Worm (Caenorhabditis elegans) whole organism, L1 larva: ENCODE results near the gene asp-13.
A peak's percentile ranks its signal among the peaks of the same experiment; 100 is the strongest.

ENCODE experiments used
- C04F5.9 ChIP-seq: sonication (generic microtip); optimal IDR thresholded peaks from 2 replicates; lab custom pipeline; 2016; ENCODE audit warnings: missing genetic modification characterization, missing compliant biosample characterization
- aly-2 ChIP-seq: fragments of 150-350 bp; optimal IDR thresholded peaks from 2 replicates; lab custom pipeline; 2014; ENCODE audit warnings: missing biosample characterization, missing genetic modification characterization
- blmp-1 ChIP-seq: fragments of 150-350 bp; optimal IDR thresholded peaks from 2 replicates; lab custom pipeline; 2014; ENCODE audit warnings: missing biosample characterization, missing genetic modification characterization
- ceh-82 ChIP-seq, 3 experiments: fragments of 150-350 bp in 1 of 3; sonication (generic microtip) in 2 of 3; optimal IDR thresholded peaks; 2 replicates each; lab custom pipeline; 2014 to 2017; ENCODE audit warnings: missing biosample characterization in 3 of 3, missing genetic modification characterization in 3 of 3
- ceh-90 ChIP-seq: sonication (generic microtip); optimal IDR thresholded peaks from 2 replicates; lab custom pipeline; 2016; ENCODE audit warnings: missing genetic modification characterization, missing compliant biosample characterization
- ces-1 ChIP-seq: fragments of 150-350 bp; optimal IDR thresholded peaks from 2 replicates; lab custom pipeline; 2014; ENCODE audit warnings: missing biosample characterization, missing genetic modification reagents, missing genetic modification characterization
- dpl-1 ChIP-seq, 3 experiments: fragments of 150-350 bp in 2 of 3; sonication (generic microtip) in 1 of 3; optimal IDR thresholded peaks; 2 replicates each; lab custom pipeline; 2014 to 2017; ENCODE audit warnings: missing biosample characterization in 3 of 3, missing genetic modification characterization in 3 of 3, missing genetic modification reagents in 3 of 3
- dsc-1 ChIP-seq: sonication (generic microtip); optimal IDR thresholded peaks from 2 replicates; lab custom pipeline; 2016; ENCODE audit warnings: mild to moderate bottlenecking, missing genetic modification characterization, missing compliant biosample characterization
- efl-1 ChIP-seq, 4 experiments: fragments of 150-350 bp; optimal IDR thresholded peaks in 3 of 4; peaks in 1 of 4; 1 replicate in 1 of 4; 2 replicates in 3 of 4; lab custom pipeline; 2014; ENCODE audit warnings: missing biosample characterization in 2 of 4, missing genetic modification characterization in 2 of 4, missing genetic modification reagents in 2 of 4
- egl-13 ChIP-seq: sonication (generic microtip); optimal IDR thresholded peaks from 2 replicates; lab custom pipeline; 2016; ENCODE audit warnings: missing genotype, missing genetic modification reagents, missing genetic modification characterization, missing compliant biosample characterization
- elt-3 ChIP-seq, 6 experiments: fragments of 150-350 bp in 1 of 6; sonication (generic microtip); optimal IDR thresholded peaks; 2 replicates each; lab custom pipeline; 2017 to 2018; ENCODE audit warnings: missing biosample characterization in 6 of 6, missing genetic modification characterization in 6 of 6, inconsistent platforms in 1 of 6
- fkh-10 ChIP-seq: sonication (generic microtip); optimal IDR thresholded peaks from 2 replicates; lab custom pipeline; 2017; ENCODE audit warnings: missing biosample characterization, missing genetic modification reagents, missing genetic modification characterization
- fkh-4 ChIP-seq: sonication (generic microtip); optimal IDR thresholded peaks from 2 replicates; lab custom pipeline; 2016; ENCODE audit warnings: missing compliant biosample characterization, missing genetic modification characterization, borderline replicate concordance
- fkh-8 ChIP-seq: sonication (generic microtip); optimal IDR thresholded peaks from 2 replicates; lab custom pipeline; 2016; ENCODE audit warnings: mild to moderate bottlenecking, missing genetic modification characterization, missing compliant biosample characterization
- grh-1 ChIP-seq: fragments of 200-800 bp; sonication (Bioruptor generic); IDR thresholded peaks from 2 replicates; pipeline ENCODE4 v1.3.6; 2022; ENCODE audit warnings: missing genetic modification reagents, missing genetic modification characterization, missing compliant biosample characterization
- hlh-17 ChIP-seq: fragments of 200-800 bp; sonication (Bioruptor generic); optimal IDR thresholded peaks from 2 replicates; lab custom pipeline; 2018; ENCODE audit warnings: missing genetic modification characterization, mild to moderate bottlenecking, missing compliant biosample characterization, moderate library complexity, borderline replicate concordance
- irx-1 ChIP-seq: sonication (generic microtip); optimal IDR thresholded peaks from 2 replicates; lab custom pipeline; 2016; ENCODE audit warnings: missing genetic modification characterization, missing compliant biosample characterization
- isw-1 ChIP-seq: fragments of 200-800 bp; sonication (Bioruptor generic); IDR thresholded peaks from 2 replicates; pipeline ENCODE4 v1.3.6; 2022; ENCODE audit warnings: missing genetic modification characterization, missing compliant biosample characterization
- jun-1 ChIP-seq: fragments of 150-350 bp; optimal IDR thresholded peaks from 2 replicates; lab custom pipeline; 2014; ENCODE audit warnings: missing biosample characterization, missing genetic modification reagents, missing genetic modification characterization
- lin-14 ChIP-seq: fragments of 200-800 bp; sonication (Bioruptor generic); optimal IDR thresholded peaks from 2 replicates; lab custom pipeline; 2018; ENCODE audit warnings: mild to moderate bottlenecking, missing genetic modification characterization, moderate library complexity, missing compliant biosample characterization
- lin-35 ChIP-seq, 2 experiments: fragments of 150-350 bp; optimal IDR thresholded peaks; 2 replicates each; lab custom pipeline; 2014; ENCODE audit warnings: missing biosample characterization in 2 of 2, missing genetic modification characterization in 2 of 2, missing genetic modification reagents in 2 of 2
- lsy-2 ChIP-seq, 2 experiments: fragments of 150-350 bp; optimal IDR thresholded peaks; 2 replicates each; lab custom pipeline; 2014; ENCODE audit warnings: missing biosample characterization in 2 of 2, missing genetic modification characterization in 2 of 2
- mep-1 ChIP-seq: fragments of 150-350 bp; optimal IDR thresholded peaks from 2 replicates; lab custom pipeline; 2014; ENCODE audit warnings: missing biosample characterization, missing genetic modification characterization
- nhr-11 ChIP-seq: fragments of 150-350 bp; optimal IDR thresholded peaks from 2 replicates; lab custom pipeline; 2014; ENCODE audit warnings: missing biosample characterization, missing genetic modification characterization
- nhr-19 ChIP-seq: fragments of 200-800 bp; sonication (Bioruptor generic); conservative IDR thresholded peaks from 2 replicates; pipeline ENCODE4 v1.3.6; 2022; ENCODE audit warnings: missing genetic modification characterization, missing compliant biosample characterization
- nhr-20 ChIP-seq: sonication (generic microtip); optimal IDR thresholded peaks from 2 replicates; lab custom pipeline; 2016; ENCODE audit warnings: mild to moderate bottlenecking, missing genetic modification characterization, missing compliant biosample characterization
- nhr-237 ChIP-seq: fragments of 150-350 bp; optimal IDR thresholded peaks from 2 replicates; lab custom pipeline; 2014; ENCODE audit warnings: missing biosample characterization, missing genetic modification characterization
- nhr-47 ChIP-seq: sonication (generic microtip); optimal IDR thresholded peaks from 2 replicates; lab custom pipeline; 2016; ENCODE audit warnings: mild to moderate bottlenecking, missing genetic modification characterization, moderate library complexity, missing compliant biosample characterization
- nhr-71 ChIP-seq: sonication (generic microtip); optimal IDR thresholded peaks from 2 replicates; lab custom pipeline; 2016; ENCODE audit warnings: mild to moderate bottlenecking, missing genetic modification characterization, moderate library complexity, missing compliant biosample characterization
- nhr-76 ChIP-seq: sonication (generic microtip); optimal IDR thresholded peaks from 2 replicates; lab custom pipeline; 2017; ENCODE audit warnings: missing biosample characterization, missing genetic modification characterization
- nhr-84 ChIP-seq: sonication (generic microtip); optimal IDR thresholded peaks from 2 replicates; lab custom pipeline; 2017; ENCODE audit warnings: missing biosample characterization, missing genetic modification characterization
- nhr-85 ChIP-seq: sonication (generic microtip); peaks from one replicate; lab custom pipeline; 2016; ENCODE audit warnings: missing genetic modification characterization, inconsistent platforms, missing compliant biosample characterization
- pax-3 ChIP-seq: fragments of 200-800 bp; sonication (Bioruptor generic); optimal IDR thresholded peaks from 2 replicates; lab custom pipeline; 2018; ENCODE audit warnings: mild to moderate bottlenecking, missing genetic modification characterization, moderate library complexity, missing compliant biosample characterization
- skn-1 ChIP-seq: fragments of 150-350 bp; optimal IDR thresholded peaks from 2 replicates; lab custom pipeline; 2014; ENCODE audit warnings: missing biosample characterization, missing genetic modification characterization
- snpc-4 ChIP-seq: fragments of 150-350 bp; optimal IDR thresholded peaks from 2 replicates; lab custom pipeline; 2014; ENCODE audit warnings: missing biosample characterization, missing genetic modification characterization
- snu-23 ChIP-seq: sonication (generic microtip); optimal IDR thresholded peaks from 2 replicates; lab custom pipeline; 2016; ENCODE audit warnings: missing genetic modification characterization, missing compliant biosample characterization
- sptf-1 ChIP-seq: fragments of 150-350 bp; optimal IDR thresholded peaks from 2 replicates; lab custom pipeline; 2014; ENCODE audit warnings: missing biosample characterization, missing genetic modification characterization
- sup-37 ChIP-seq: fragments of 200-800 bp; sonication (Bioruptor generic); optimal IDR thresholded peaks from 2 replicates; lab custom pipeline; 2018; ENCODE audit warnings: mild to moderate bottlenecking, missing genetic modification characterization, missing compliant biosample characterization
- swsn-7 ChIP-seq: sonication (generic microtip); optimal IDR thresholded peaks from 2 replicates; lab custom pipeline; 2016; ENCODE audit warnings: missing genetic modification characterization, missing compliant biosample characterization
- tbx-2 ChIP-seq: sonication (generic microtip); optimal IDR thresholded peaks from 2 replicates; lab custom pipeline; 2016; ENCODE audit warnings: missing genetic modification characterization, missing compliant biosample characterization
- tlp-1 ChIP-seq: fragments of 150-350 bp; optimal IDR thresholded peaks from 2 replicates; lab custom pipeline; 2014; ENCODE audit warnings: missing biosample characterization, missing genetic modification characterization
- unc-130 ChIP-seq: fragments of 150-350 bp; optimal IDR thresholded peaks from 2 replicates; lab custom pipeline; 2017; ENCODE audit warnings: missing biosample characterization, missing genetic modification characterization, inconsistent platforms
- unc-30 ChIP-seq: sonication (generic microtip); optimal IDR thresholded peaks from 2 replicates; lab custom pipeline; 2017; ENCODE audit warnings: missing biosample characterization, missing genetic modification characterization
- unc-86 ChIP-seq: sonication (generic microtip); optimal IDR thresholded peaks from 2 replicates; lab custom pipeline; 2016; ENCODE audit warnings: missing genetic modification characterization, missing compliant biosample characterization
- unc-98 ChIP-seq: fragments of 200-800 bp; sonication (Bioruptor generic); IDR thresholded peaks from 2 replicates; pipeline ENCODE4 v1.3.6; 2022; ENCODE audit warnings: missing genetic modification characterization, missing compliant biosample characterization
- vab-15 ChIP-seq: sonication (generic microtip); optimal IDR thresholded peaks from 2 replicates; lab custom pipeline; 2017; ENCODE audit warnings: missing genotype, mild to moderate bottlenecking, missing genetic modification characterization, missing compliant biosample characterization
- zag-1 ChIP-seq: fragments of 150-350 bp; optimal IDR thresholded peaks from 2 replicates; lab custom pipeline; 2014; ENCODE audit warnings: missing biosample characterization, missing genetic modification characterization
- ztf-4 ChIP-seq: fragments of 150-350 bp; optimal IDR thresholded peaks from 2 replicates; lab custom pipeline; 2014; ENCODE audit warnings: missing biosample characterization, missing genetic modification characterization

Gene asp-13

ce11 chrV:8663023-8663422, 20.0 kb upstream of the asp-13 start:
- TF ChIP-seq nhr-76 (tag; lab: Kevin White, UChicago) (no peak), tbx-2 (peak; percentile 43), unc-86 (tag; lab: Kevin White, UChicago) (peak; percentile 81), lsy-2 (tag; optimal IDR thresholded peaks at IDR 0.05; lab: Kevin White, UChicago) (peak in 1 of 2 experiments; percentile 14), egl-13 (tag; lab: Kevin White, UChicago) (no peak), ceh-82 (tag; optimal IDR thresholded peaks at IDR 0.05; lab: Kevin White, UChicago) (peak in 2 of 3 experiments; percentile 14 to 33), vab-15 (tag; lab: Kevin White, UChicago) (no peak), ces-1 (GFP tag; lab: Kevin White, UChicago) (no peak), efl-1 (optimal IDR thresholded peaks at IDR 0.05; lab: Kevin White, UChicago) (peak in 1 of 2 experiments; percentile 16), efl-1 (GFP tag; optimal IDR thresholded peaks at IDR 0.05 in 1 of 2; lab: Kevin White, UChicago) (peak in 1 of 2 experiments; percentile 51), ceh-90 (tag; lab: Kevin White, UChicago) (no peak), nhr-47 (tag; lab: Kevin White, UChicago) (peak; percentile 40), nhr-11 (no peak), mep-1 (tag; lab: Kevin White, UChicago) (peak; percentile 18), lin-35 (GFP tag; optimal IDR thresholded peaks at IDR 0.05; lab: Kevin White, UChicago) (peak in 1 of 2 experiments; percentile 1), tlp-1 (tag; lab: Kevin White, UChicago) (no peak), dsc-1 (tag; lab: Kevin White, UChicago) (peak; percentile 45), skn-1 (tag; lab: Kevin White, UChicago) (no peak), nhr-71 (tag; lab: Kevin White, UChicago) (peak; percentile 67), ztf-4 (tag; lab: Kevin White, UChicago) (no peak), swsn-7 (tag; lab: Kevin White, UChicago) (peak; percentile 39), zag-1 (no peak), nhr-237 (tag; lab: Kevin White, UChicago) (no peak), irx-1 (tag; lab: Kevin White, UChicago) (peak; percentile 10), snu-23 (peak; percentile 7), lin-14 (GFP tag; lab: Kevin White, UChicago) (peak; percentile 91), dpl-1 (GFP tag; optimal IDR thresholded peaks at IDR 0.05; lab: Kevin White, UChicago) (no peak), snpc-4 (tag; lab: Kevin White, UChicago) (peak; percentile 7), fkh-8 (tag; lab: Kevin White, UChicago) (peak; percentile 70)

ce11 chrV:8662056-8663006, 19.3 kb upstream of the asp-13 start:
- TF ChIP-seq tlp-1 (tag; lab: Kevin White, UChicago) (no peak), irx-1 (tag; lab: Kevin White, UChicago) (peak; percentile 60), nhr-84 (no peak), lsy-2 (tag; optimal IDR thresholded peaks at IDR 0.05; lab: Kevin White, UChicago) (peak; percentile 22 to 39), mep-1 (tag; lab: Kevin White, UChicago) (peak; percentile 47), blmp-1 (tag; lab: Kevin White, UChicago) (peak; percentile 94), grh-1 (peak; percentile 62; the same call in 1 of the 2 replicates), fkh-10 (no peak), unc-30 (no peak), nhr-11 (no peak), nhr-20 (peak; percentile 86), isw-1 (GFP tag; lab: Robert Waterston, UW) (no peak), jun-1 (tag; lab: Kevin White, UChicago) (no peak), egl-13 (tag; lab: Kevin White, UChicago) (no peak), fkh-4 (tag; lab: Kevin White, UChicago) (no peak), dsc-1 (tag; lab: Kevin White, UChicago) (no peak), sup-37 (GFP tag; lab: Kevin White, UChicago) (no peak), snu-23 (peak; percentile 71), aly-2 (no peak), unc-98 (no peak), hlh-17 (no peak), nhr-19 (GFP tag; lab: Robert Waterston, UW) (peak; percentile 64), nhr-47 (tag; lab: Kevin White, UChicago) (peak; percentile 69), pax-3 (no peak), C04F5.9 (tag; lab: Kevin White, UChicago) (no peak), elt-3 (tag; optimal IDR thresholded peaks at IDR 0.05; lab: Kevin White, UChicago) (peak in 4 of 6 experiments; percentile 13 to 64 (median 35)), nhr-85 (peak; percentile 99), unc-130 (tag; lab: Kevin White, UChicago) (no peak), sptf-1 (no peak)
